Worm (Caenorhabditis elegans) whole organism, L4 larva: ENCODE results near the gene sru-24.

Experiments
- F10B5.3 ChIP-seq: sonication (generic microtip); optimal IDR thresholded peaks from 2 replicates; lab custom pipeline; 2016; ENCODE audit warnings: mild to moderate bottlenecking, missing genetic modification characterization, missing compliant biosample characterization
- ama-1 ChIP-seq: fragments of 150-350 bp; optimal IDR thresholded peaks from 2 replicates; lab custom pipeline; 2014; ENCODE audit warnings: inconsistent platforms, mixed read lengths
- daf-16 ChIP-seq, 3 experiments: sonication (generic microtip); optimal IDR thresholded peaks; 2 replicates each; lab custom pipeline; 2016 to 2017; ENCODE audit warnings: missing genetic modification characterization in 3 of 3, missing genetic modification reagents in 3 of 3, mild to moderate bottlenecking in 2 of 3, missing compliant biosample characterization in 2 of 3, missing biosample characterization in 1 of 3, moderate library complexity in 1 of 3
- nhr-42 ChIP-seq: fragments of 200-800 bp; sonication (Bioruptor generic); IDR thresholded peaks from 2 replicates; pipeline ENCODE4 v1.3.6; 2022; ENCODE audit warnings: missing genetic modification characterization, missing compliant biosample characterization
- nhr-6 ChIP-seq: fragments of 150-350 bp; optimal IDR thresholded peaks from 2 replicates; lab custom pipeline; 2014; ENCODE audit warnings: missing biosample characterization, missing genetic modification characterization
- zfp-2 ChIP-seq: sonication (generic microtip); optimal IDR thresholded peaks from 2 replicates; lab custom pipeline; 2016; ENCODE audit warnings: mild to moderate bottlenecking, missing genetic modification characterization, missing compliant biosample characterization
- zip-2 ChIP-seq: fragments of 150-350 bp; optimal IDR thresholded peaks from 2 replicates; lab custom pipeline; 2014; ENCODE audit warnings: missing biosample characterization, missing genetic modification characterization

ce11 chrV:664337-664847 is 6.8 kb downstream of the sru-24 start, which contains the start of the genes F31F4.11 and srh-266:
- TF ChIP-seq ama-1 (lab: Kevin White, UChicago) (no peak), daf-16 (GFP tag; optimal IDR thresholded peaks at IDR 0.05; lab: Kevin White, UChicago) (no peak), daf-16 (tag; optimal IDR thresholded peaks at IDR 0.05; lab: Kevin White, UChicago) (no peak), zip-2 (tag; lab: Kevin White, UChicago) (no peak), F10B5.3 (tag; lab: Kevin White, UChicago) (no peak), zfp-2 (no peak), nhr-42 (no peak), nhr-6 (no peak)
